Worm (Caenorhabditis elegans): ENCODE results near the gene W05H7.1.

Gene W05H7.1

DNA sequence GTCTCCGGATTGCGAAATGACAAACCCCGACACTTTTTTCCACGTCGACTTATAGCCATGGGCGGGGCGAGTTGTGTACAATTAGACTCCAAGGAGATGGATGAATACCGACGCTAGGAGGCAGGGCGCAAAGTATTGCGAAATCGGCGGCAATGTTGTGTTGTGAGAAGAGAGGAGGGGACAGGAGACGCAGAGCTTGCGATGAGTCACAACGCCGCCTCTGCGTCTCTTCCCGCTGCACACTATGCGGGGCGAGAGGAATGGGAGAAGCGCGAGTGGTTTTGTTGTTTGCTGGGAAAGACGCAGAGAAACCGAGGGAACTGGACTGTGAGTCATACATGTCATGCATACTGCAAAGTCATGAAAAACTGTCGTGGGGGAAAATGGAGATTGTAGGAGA is 3.8 kb downstream of the W05H7.1 start (continued):
- no peak for TF ChIP-seq snpc-4 (GFP tag; optimal IDR thresholded peaks at IDR 0.05)
- peak in 2 of 4 experiments; percentile 52 for TF ChIP-seq snpc-4 (tag; optimal IDR thresholded peaks at IDR 0.05)
- peak; percentile 65; the same call in 1 of the 2 replicates for TF ChIP-seq bed-2 (GFP tag; IDR thresholded peaks at IDR 0.05)
- peak; percentile 50 for TF ChIP-seq lir-1 (GFP tag; conservative IDR thresholded peaks at IDR 0.05)
- peak; percentile 67 for TF ChIP-seq F52B5.7 (tag; optimal IDR thresholded peaks at IDR 0.05)
- TF ChIP-seq cebp-2 (GFP tag; IDR thresholded peaks at IDR 0.05): 0 out of 2 replicates have a peak, but pooled peaks have one; percentile 47
- peak; percentile 81 for TF ChIP-seq C06A6.2 (GFP tag; conservative IDR thresholded peaks at IDR 0.05)
- no peak for TF ChIP-seq mel-28 (tag; optimal IDR thresholded peaks at IDR 0.05; ENCODE audit: borderline replicate concordance)
- peak; percentile 86 for TF ChIP-seq chd-7 (tag; optimal IDR thresholded peaks at IDR 0.05)
- TF ChIP-seq dpff-1 (tag; optimal IDR thresholded peaks at IDR 0.05): no peak
- no peak for TF ChIP-seq F57C9.4 (tag; optimal IDR thresholded peaks at IDR 0.05)
- no peak for TF ChIP-seq efl-1 (GFP tag; optimal IDR thresholded peaks at IDR 0.05)
- TF ChIP-seq ccch-3 (GFP tag; optimal IDR thresholded peaks at IDR 0.05): no peak
- TF ChIP-seq dpl-1 (GFP tag; optimal IDR thresholded peaks at IDR 0.05): no peak
- no peak for TF ChIP-seq lsl-1 (GFP tag; optimal IDR thresholded peaks at IDR 0.05)
- TF ChIP-seq gei-17 (GFP tag; optimal IDR thresholded peaks at IDR 0.05): peak; percentile 84
- TF ChIP-seq tbx-9 (tag; optimal IDR thresholded peaks at IDR 0.05; ENCODE audit: borderline replicate concordance): no peak
- TF ChIP-seq K12H6.12 (tag; optimal IDR thresholded peaks at IDR 0.05): peak; percentile 93
- peak; percentile 86 for TF ChIP-seq nhr-80 (tag; optimal IDR thresholded peaks at IDR 0.05)
- TF ChIP-seq F22D6.2 (tag; optimal IDR thresholded peaks at IDR 0.05): peak; percentile 42
- peak; percentile 83 for TF ChIP-seq nhr-90 (tag; optimal IDR thresholded peaks at IDR 0.05)
- TF ChIP-seq T26A5.8 (tag; optimal IDR thresholded peaks at IDR 0.05): no peak
- TF ChIP-seq cebp-1 (GFP tag; IDR thresholded peaks at IDR 0.05): peak; percentile 100
- TF ChIP-seq cebp-1 (tag; optimal IDR thresholded peaks at IDR 0.05): no peak
- peak; percentile 50; the same call in 1 of the 2 replicates for TF ChIP-seq attf-3 (GFP tag; conservative IDR thresholded peaks at IDR 0.05)
- TF ChIP-seq bed-1 (GFP tag; IDR thresholded peaks at IDR 0.05): no peak
- TF ChIP-seq lin-26 (GFP tag; IDR thresholded peaks at IDR 0.05): 0 out of 2 replicates have a peak, but pooled peaks have one; percentile 74
- no peak for TF ChIP-seq hrde-1 (tag; optimal IDR thresholded peaks at IDR 0.05; ENCODE audit: borderline replicate concordance)
- TF ChIP-seq K11D2.4 (GFP tag; IDR thresholded peaks at IDR 0.05): peak; percentile 87
- TF ChIP-seq F39B2.1 (GFP tag; IDR thresholded peaks at IDR 0.05): no peak
- peak; percentile 87 for TF ChIP-seq ceh-27 (GFP tag; optimal IDR thresholded peaks at IDR 0.05)

ce11 chrX:1456350-1457080 is 5.9 kb downstream of the W05H7.1 start:
- TF ChIP-seq ceh-27 (GFP tag; optimal IDR thresholded peaks at IDR 0.05) (no peak), xnd-1 (tag; optimal IDR thresholded peaks at IDR 0.05) (no peak), cebp-1 (GFP tag; IDR thresholded peaks at IDR 0.05) (0 out of 2 replicates have a peak, but pooled peaks have one; percentile 15), cebp-1 (tag; optimal IDR thresholded peaks at IDR 0.05) (no peak), athp-1 (tag; optimal IDR thresholded peaks at IDR 0.05) (no peak), snpc-1.1 (tag; optimal IDR thresholded peaks at IDR 0.05; ENCODE audit: insufficient read depth) (no peak), F10E7.11 (tag; optimal IDR thresholded peaks at IDR 0.05) (no peak), ztf-25 (GFP tag; IDR thresholded peaks at IDR 0.05) (no peak), mel-28 (tag; optimal IDR thresholded peaks at IDR 0.05; ENCODE audit: borderline replicate concordance) (no peak), hmg-1.2 (GFP tag; IDR thresholded peaks at IDR 0.05) (0 out of 2 replicates have a peak, but pooled peaks have one; percentile 5), B0019.2 (GFP tag; conservative IDR thresholded peaks at IDR 0.05) (no peak), mxl-1 (tag; optimal IDR thresholded peaks at IDR 0.05) (no peak), tbp1 (GFP tag; optimal IDR thresholded peaks at IDR 0.05) (no peak), tbx-9 (tag; optimal IDR thresholded peaks at IDR 0.05; ENCODE audit: borderline replicate concordance) (no peak), somi-1 (GFP tag; optimal IDR thresholded peaks at IDR 0.05) (peak; percentile 50), atf-7 (tag; optimal IDR thresholded peaks at IDR 0.05) (peak; percentile 55), egrh-3 (GFP tag; IDR thresholded peaks at IDR 0.05) (0 out of 2 replicates have a peak, but pooled peaks have one; percentile 13), madf-10 (tag; optimal IDR thresholded peaks at IDR 0.05) (peak; percentile 17), hmg-20 (GFP tag; IDR thresholded peaks at IDR 0.05) (no peak), F57C9.4 (tag; optimal IDR thresholded peaks at IDR 0.05) (no peak), K12H6.12 (tag; optimal IDR thresholded peaks at IDR 0.05) (peak; percentile 35), dpff-1 (tag; optimal IDR thresholded peaks at IDR 0.05) (no peak), hlh-12 (tag; optimal IDR thresholded peaks at IDR 0.05) (no peak), egl-44 (GFP tag; IDR thresholded peaks at IDR 0.05) (no peak)

Measured in whole organism, young adult.